Fruit fly (Drosophila melanogaster): Measurements from ENCODE around the gene Pfdn4.

The Pfdn4 gene

dm6 chr3L:5355074-5355790, 12.6 kb downstream of the Pfdn4 start, which contains the start of gene CG46456 (continued):
- peak; percentile 14 to 57 for TF ChIP-seq Trl (optimal IDR thresholded peaks at IDR 0.05)
- TF ChIP-seq Trl (GFP tag; optimal IDR thresholded peaks at IDR 0.05) = peak; percentile 52
- TF ChIP-seq sc (optimal IDR thresholded peaks at IDR 0.05) = no peak
- peak; percentile 85 for TF ChIP-seq sc (GFP tag; optimal IDR thresholded peaks at IDR 0.05)
- peak; percentile 75 for TF ChIP-seq Ravus (GFP tag; IDR thresholded peaks at IDR 0.05)
- TF ChIP-seq rib (GFP tag; IDR thresholded peaks at IDR 0.05) = peak; percentile 76
- TF ChIP-seq Awh (GFP tag; IDR thresholded peaks at IDR 0.05) = peak; percentile 91
- no peak for TF ChIP-seq CG8478 (optimal IDR thresholded peaks at IDR 0.05)
- TF ChIP-seq CG16779 (GFP tag; IDR thresholded peaks at IDR 0.05) = peak; percentile 74; the same call in 1 of the 2 replicates
- peak; percentile 95 for TF ChIP-seq CG10209 (GFP tag; optimal IDR thresholded peaks at IDR 0.05)
- no peak for TF ChIP-seq CG4282 (GFP tag; optimal IDR thresholded peaks at IDR 0.05)
- peak; percentile 63 for TF ChIP-seq kni (GFP tag; optimal IDR thresholded peaks at IDR 0.05)
- peak; percentile 78 for TF ChIP-seq CG18011 (GFP tag; optimal IDR thresholded peaks at IDR 0.05)
- peak; percentile 82; the same call in 1 of the 3 replicates for TF ChIP-seq CG3726 (GFP tag; IDR thresholded peaks at IDR 0.05)
- peak; percentile 4 for TF ChIP-seq CG31388 (GFP tag; optimal IDR thresholded peaks at IDR 0.05)
- TF ChIP-seq CG2116 (GFP tag; optimal IDR thresholded peaks at IDR 0.05) = peak; percentile 60
- TF ChIP-seq CG8089 (GFP tag; optimal IDR thresholded peaks at IDR 0.05) = peak; percentile 31
- TF ChIP-seq seq (GFP tag; IDR thresholded peaks at IDR 0.05) = peak; percentile 91
- TF ChIP-seq dysf (GFP tag; IDR thresholded peaks at IDR 0.05) = peak; percentile 96
- no peak for TF ChIP-seq Ets65A (GFP tag)
- TF ChIP-seq Atf6 (GFP tag; IDR thresholded peaks at IDR 0.05) = peak; percentile 95
- TF ChIP-seq Rx (GFP tag; IDR thresholded peaks at IDR 0.05) = peak; percentile 78
- peak; percentile 80 for TF ChIP-seq CG4730 (GFP tag; IDR thresholded peaks at IDR 0.05)
- peak; percentile 81 for TF ChIP-seq toy (GFP tag; IDR thresholded peaks at IDR 0.05)
- TF ChIP-seq CG7372 (GFP tag; IDR thresholded peaks at IDR 0.05) = peak; percentile 89
- TF ChIP-seq CG6175 (GFP tag; IDR thresholded peaks at IDR 0.05) = peak; percentile 80; the same call in 2 of the 3 replicates
- TF ChIP-seq Ada2b (GFP tag; IDR thresholded peaks at IDR 0.05) = peak; percentile 91
- peak; percentile 9; the same call in 1 of the 2 replicates for TF ChIP-seq bbx (GFP tag; IDR thresholded peaks at IDR 0.05; ENCODE audit: partially characterized antibody)
- TF ChIP-seq CG17802 (tag; optimal IDR thresholded peaks at IDR 0.05) = peak; percentile 55
- peak; percentile 88 for TF ChIP-seq CG8359 (GFP tag; optimal IDR thresholded peaks at IDR 0.05; ENCODE audit: borderline replicate concordance)
- TF ChIP-seq Dip2 (GFP tag; IDR thresholded peaks at IDR 0.05) = no peak
- peak; percentile 47 for TF ChIP-seq NC2β (GFP tag; optimal IDR thresholded peaks at IDR 0.05)
- TF ChIP-seq CG34224 (GFP tag; IDR thresholded peaks at IDR 0.05; ENCODE audit: partially characterized antibody) = peak; percentile 80
- TF ChIP-seq pum (GFP tag; optimal IDR thresholded peaks at IDR 0.05) = peak; percentile 37
- peak; percentile 90 for TF ChIP-seq CG18619 (GFP tag; optimal IDR thresholded peaks at IDR 0.05)
- TF ChIP-seq sqz (GFP tag; optimal IDR thresholded peaks at IDR 0.05) = peak; percentile 92
- peak; percentile 36 for TF ChIP-seq grn (GFP tag; optimal IDR thresholded peaks at IDR 0.05)
- TF ChIP-seq CG12942 (GFP tag; optimal IDR thresholded peaks at IDR 0.05) = peak; percentile 88
- TF ChIP-seq CG8290 (GFP tag; optimal IDR thresholded peaks at IDR 0.05) = peak; percentile 91
- peak; percentile 57 to 67 for TF ChIP-seq CG8290 (tag; optimal IDR thresholded peaks at IDR 0.05)
- TF ChIP-seq inv (GFP tag; IDR thresholded peaks at IDR 0.05; ENCODE audit: partially characterized antibody) = 0 out of 2 replicates have a peak, but pooled peaks have one; percentile 25
- peak; percentile 90 for TF ChIP-seq CG12769 (tag; optimal IDR thresholded peaks at IDR 0.05)
- peak; percentile 27; the same call in 1 of the 2 replicates for TF ChIP-seq unc-4 (GFP tag; IDR thresholded peaks at IDR 0.05; ENCODE audit: partially characterized antibody)
- TF ChIP-seq CG14667 (GFP tag; IDR thresholded peaks at IDR 0.05) = peak; percentile 77; the same call in 1 of the 2 replicates
- peak; percentile 98 for TF ChIP-seq CG10979 (tag; optimal IDR thresholded peaks at IDR 0.05)
- peak; percentile 80 for TF ChIP-seq CG32772 (GFP tag; IDR thresholded peaks at IDR 0.05)
- peak; percentile 83 for TF ChIP-seq CG31365 (tag; optimal IDR thresholded peaks at IDR 0.05)
- TF ChIP-seq CG7271 (tag; optimal IDR thresholded peaks at IDR 0.05) = peak; percentile 91
- TF ChIP-seq CG18599 (GFP tag; optimal IDR thresholded peaks at IDR 0.05) = peak; percentile 98
- peak; percentile 53 for TF ChIP-seq vfl (GFP tag; optimal IDR thresholded peaks at IDR 0.05)
- TF ChIP-seq TFAM (GFP tag; optimal IDR thresholded peaks at IDR 0.05) = no peak
